Fruit fly (Drosophila melanogaster): ENCODE results near the gene eIF4E1.

eIF4E1 gene

DNA sequence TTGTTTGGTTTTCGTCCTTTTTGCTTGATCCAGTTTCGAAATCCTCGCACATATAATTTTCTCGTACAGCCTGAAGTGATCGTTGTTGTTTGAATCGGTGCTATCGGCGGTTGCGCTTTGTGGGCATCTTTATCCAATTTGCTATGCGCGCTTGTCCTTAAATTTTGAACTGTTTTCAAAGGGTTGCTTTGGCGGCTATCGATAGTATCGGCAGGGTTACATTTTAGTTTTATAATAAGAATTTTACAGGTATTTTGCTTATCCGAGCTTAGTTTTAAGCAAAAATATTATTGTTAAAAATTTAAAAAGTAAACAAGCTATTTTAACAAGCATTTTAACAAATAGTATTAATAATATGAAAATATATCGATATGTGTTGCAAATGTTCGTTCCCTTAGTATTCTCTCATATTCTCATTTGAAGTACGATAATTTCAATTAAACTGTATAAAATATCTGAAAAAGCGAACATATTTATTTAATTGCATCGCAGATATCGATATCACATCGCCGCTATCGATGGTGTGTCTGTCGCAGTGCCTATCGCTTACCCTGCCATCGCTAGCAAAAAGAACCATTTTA, 35.3 kb downstream of the eIF4E1 start, which contains the start of the genes Klp67A and CG4452 (continued):
- TF ChIP-seq fd64A (GFP tag; optimal IDR thresholded peaks at IDR 0.05) = no peak
- TF ChIP-seq Sry-δ (GFP tag; optimal IDR thresholded peaks at IDR 0.05) = peak; percentile 88
- TF ChIP-seq az2 (GFP tag; optimal IDR thresholded peaks at IDR 0.05) = peak; percentile 38
- no peak for TF ChIP-seq CG7987 (GFP tag; optimal IDR thresholded peaks at IDR 0.05)
- TF ChIP-seq CG9609 (GFP tag; optimal IDR thresholded peaks at IDR 0.05) = no peak
- peak; percentile 58 for TF ChIP-seq lilli (GFP tag; optimal IDR thresholded peaks at IDR 0.05)
- TF ChIP-seq CG16815 (GFP tag; optimal IDR thresholded peaks at IDR 0.05) = no peak
- no peak for TF ChIP-seq cas (GFP tag; IDR thresholded peaks at IDR 0.05)
- TF ChIP-seq CG1024 (GFP tag; IDR thresholded peaks at IDR 0.05) = no peak
- no peak for TF ChIP-seq CG16779 (GFP tag; IDR thresholded peaks at IDR 0.05)
- TF ChIP-seq dan (GFP tag; IDR thresholded peaks at IDR 0.05) = no peak
- no peak for TF ChIP-seq BtbVII (GFP tag; optimal IDR thresholded peaks at IDR 0.05)
- TF ChIP-seq dpn (GFP tag; optimal IDR thresholded peaks at IDR 0.05) = peak in 1 of 2 experiments; percentile 26
- no peak for TF ChIP-seq toy (GFP tag; IDR thresholded peaks at IDR 0.05)
- TF ChIP-seq Mrtf (GFP tag; IDR thresholded peaks at IDR 0.05) = no peak
- peak; percentile 74 for TF ChIP-seq CG15514 (GFP tag; optimal IDR thresholded peaks at IDR 0.05)
- peak; percentile 93 for TF ChIP-seq vnd (GFP tag; IDR thresholded peaks at IDR 0.05; ENCODE audit: partially characterized antibody)
- TF ChIP-seq pum (GFP tag; optimal IDR thresholded peaks at IDR 0.05) = no peak
- 0 out of 3 replicates have a peak, but pooled peaks have one; percentile 4 for TF ChIP-seq CG11456 (GFP tag; IDR thresholded peaks at IDR 0.05)
- no peak for TF ChIP-seq Hr39 (optimal IDR thresholded peaks at IDR 0.05)
- no peak for TF ChIP-seq croc (GFP tag; conservative IDR thresholded peaks at IDR 0.05)
- no peak for TF ChIP-seq emc (GFP tag; optimal IDR thresholded peaks at IDR 0.05)
- TF ChIP-seq gt (GFP tag; IDR thresholded peaks at IDR 0.05) = no peak
- TF ChIP-seq CG10431 (GFP tag; optimal IDR thresholded peaks at IDR 0.05) = no peak
- no peak for TF ChIP-seq pnt (GFP tag; optimal IDR thresholded peaks at IDR 0.05)
- TF ChIP-seq tup (GFP tag; optimal IDR thresholded peaks at IDR 0.05) = no peak
- no peak for TF ChIP-seq unpg (GFP tag; optimal IDR thresholded peaks at IDR 0.05)
- no peak for TF ChIP-seq Hand (GFP tag; optimal IDR thresholded peaks at IDR 0.05)
- TF ChIP-seq dimm (GFP tag; IDR thresholded peaks at IDR 0.05) = no peak
- TF ChIP-seq HHEX (GFP tag; optimal IDR thresholded peaks at IDR 0.05) = no peak
- no peak for TF ChIP-seq H2.0 (GFP tag; IDR thresholded peaks at IDR 0.05)
- no peak for TF ChIP-seq fru (optimal IDR thresholded peaks at IDR 0.05)
- no peak for TF ChIP-seq CG9876 (GFP tag; optimal IDR thresholded peaks at IDR 0.05)
- TF ChIP-seq CG18011 (GFP tag; optimal IDR thresholded peaks at IDR 0.05) = peak; percentile 11
- TF ChIP-seq CG4820 (GFP tag; optimal IDR thresholded peaks at IDR 0.05) = no peak
- peak; percentile 42 for TF ChIP-seq CG10147 (GFP tag; optimal IDR thresholded peaks at IDR 0.05)
- TF ChIP-seq kah (GFP tag; optimal IDR thresholded peaks at IDR 0.05) = no peak
- no peak for TF ChIP-seq NFAT (GFP tag; IDR thresholded peaks at IDR 0.05)
- peak; percentile 46 for TF ChIP-seq CG7839 (tag; optimal IDR thresholded peaks at IDR 0.05)
- peak; percentile 10; the same call in 1 of the 2 replicates for TF ChIP-seq CG14014 (GFP tag; IDR thresholded peaks at IDR 0.05)
- TF ChIP-seq HmgD (GFP tag; optimal IDR thresholded peaks at IDR 0.05) = no peak
- no peak for TF ChIP-seq Rx (GFP tag; IDR thresholded peaks at IDR 0.05)
- no peak for TF ChIP-seq Ptx1 (GFP tag; IDR thresholded peaks at IDR 0.05)
- no peak for TF ChIP-seq CG11560 (tag; IDR thresholded peaks at IDR 0.05)
- TF ChIP-seq Dp (GFP tag; optimal IDR thresholded peaks at IDR 0.05) = peak; percentile 72
- TF ChIP-seq CG18262 (tag; optimal IDR thresholded peaks at IDR 0.05) = peak; percentile 68
- TF ChIP-seq Mes4 (GFP tag; optimal IDR thresholded peaks at IDR 0.05) = no peak
- peak; percentile 16 for TF ChIP-seq Fer1 (GFP tag; optimal IDR thresholded peaks at IDR 0.05)
- peak; percentile 93 for TF ChIP-seq unc-4 (GFP tag; IDR thresholded peaks at IDR 0.05; ENCODE audit: partially characterized antibody)
- no peak for TF ChIP-seq CG8281 (tag; optimal IDR thresholded peaks at IDR 0.05)
- TF ChIP-seq CG8924 (tag; optimal IDR thresholded peaks at IDR 0.05) = peak; percentile 72
- TF ChIP-seq CG12942 (GFP tag; optimal IDR thresholded peaks at IDR 0.05) = peak; percentile 3
